Worm (Caenorhabditis elegans): ENCODE results near the gene glb-10.
A peak's percentile ranks its signal among the peaks of the same experiment; 100 is the strongest.

- TF ChIP-seq unc-39 (tag; optimal IDR thresholded peaks at IDR 0.05) (no peak), mdt-29 (GFP tag; IDR thresholded peaks at IDR 0.05) (no peak), unc-130 (GFP tag; optimal IDR thresholded peaks at IDR 0.05) (no peak), daf-12 (tag; optimal IDR thresholded peaks at IDR 0.05) (no peak), ama-1 (optimal IDR thresholded peaks at IDR 0.05) (no peak), ZK337.2 (GFP tag; IDR thresholded peaks at IDR 0.05) (0 out of 2 replicates have a peak, but pooled peaks have one; percentile 41), zag-1 (tag; optimal IDR thresholded peaks at IDR 0.05) (no peak), dve-1 (tag; optimal IDR thresholded peaks at IDR 0.05; ENCODE audit: insufficient read depth) (no peak), fkh-10 (GFP tag; optimal IDR thresholded peaks at IDR 0.05) (no peak), dmd-8 (GFP tag; IDR thresholded peaks at IDR 0.05) (no peak), pha-4 (GFP tag; IDR thresholded peaks at IDR 0.05) (no peak), pha-4 (tag; optimal IDR thresholded peaks at IDR 0.05) (no peak), lsy-2 (tag; optimal IDR thresholded peaks at IDR 0.05) (no peak), unc-62 (GFP tag; optimal IDR thresholded peaks at IDR 0.05 in 1 of 2) (no peak), unc-62 (tag; optimal IDR thresholded peaks at IDR 0.05) (no peak), ceh-32 (tag; optimal IDR thresholded peaks at IDR 0.05; ENCODE audit: poor library complexity) (no peak)
These were observed 5.8 kb downstream of the glb-10 start, which contains the start of gene C29F5.1 for ce11 chrII:6303209-6303740.
